Worm (Caenorhabditis elegans) whole organism, midembryonic: ENCODE results near the gene gldi-2.

Experiments used
- T22C8.4 ChIP-seq: fragments of 200-800 bp; sonication (Bioruptor generic); IDR thresholded peaks from 2 replicates; pipeline ENCODE4 v1.3.6; 2022; ENCODE audit warnings: missing genetic modification characterization, missing compliant biosample characterization
- cog-1 ChIP-seq: sonication (generic microtip); optimal IDR thresholded peaks from 2 replicates; lab custom pipeline; 2016; ENCODE audit warnings: missing genetic modification characterization, missing compliant biosample characterization
- flt-1 ChIP-seq: fragments of 200-800 bp; sonication (Bioruptor generic); IDR thresholded peaks from 2 replicates; pipeline ENCODE4 v1.3.6; 2022; ENCODE audit warnings: missing genetic modification characterization, missing compliant biosample characterization
- klf-2 ChIP-seq: fragments of 200-800 bp; sonication (Bioruptor generic); conservative IDR thresholded peaks from 2 replicates; pipeline ENCODE4 v1.3.6; 2022; ENCODE audit warnings: missing genetic modification reagents, missing genetic modification characterization, missing compliant biosample characterization
- ref-1 ChIP-seq: fragments of 200-800 bp; sonication (Bioruptor generic); conservative IDR thresholded peaks from 2 replicates; pipeline ENCODE4 v1.3.6; 2022; ENCODE audit warnings: missing genetic modification reagents, missing genetic modification characterization, missing compliant biosample characterization
- ztf-29 ChIP-seq: fragments of 200-800 bp; sonication (Bioruptor generic); IDR thresholded peaks from 2 replicates; pipeline ENCODE4 v1.3.6; 2022; ENCODE audit warnings: missing genetic modification reagents, missing genetic modification characterization, missing compliant biosample characterization

DNA sequence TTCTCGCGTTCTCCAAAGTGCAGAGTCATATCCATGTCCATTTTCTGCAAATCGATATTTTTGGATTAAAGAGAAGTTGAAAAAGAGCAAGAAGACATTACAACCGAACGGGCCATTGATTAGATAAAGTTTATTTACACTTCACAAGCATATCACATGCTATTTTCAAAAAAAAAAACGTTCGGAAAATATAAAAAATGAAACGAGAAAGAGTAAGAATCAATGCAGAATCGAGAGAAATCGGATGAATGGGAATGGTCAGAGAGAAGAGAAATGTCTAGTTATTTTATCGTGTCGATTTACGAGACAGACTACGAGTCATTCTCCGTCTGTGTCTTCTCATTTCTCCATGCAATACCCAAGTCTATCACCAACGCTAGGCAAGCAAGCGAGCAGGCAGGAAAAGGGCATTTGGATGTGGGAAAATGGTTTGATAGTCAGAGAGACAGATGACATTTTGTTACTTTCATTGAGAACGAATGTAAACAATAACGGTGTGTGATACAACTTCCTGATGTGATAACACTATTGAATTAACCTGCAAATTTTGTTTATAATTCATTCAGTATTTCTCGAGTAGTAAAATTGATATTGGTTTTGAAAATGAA is 17.0 kb downstream of the gldi-2 start, which contains the start of gene F31E8.4:
- TF ChIP-seq T22C8.4 (GFP tag; lab: Robert Waterston, UW) (no peak), klf-2 (GFP tag; lab: Robert Waterston, UW) (no peak), flt-1 (no peak), ref-1 (no peak), cog-1 (tag; lab: Kevin White, UChicago) (no peak), ztf-29 (no peak)
